Worm (Caenorhabditis elegans): ENCODE measurements around the gene miro-1.

DNA sequence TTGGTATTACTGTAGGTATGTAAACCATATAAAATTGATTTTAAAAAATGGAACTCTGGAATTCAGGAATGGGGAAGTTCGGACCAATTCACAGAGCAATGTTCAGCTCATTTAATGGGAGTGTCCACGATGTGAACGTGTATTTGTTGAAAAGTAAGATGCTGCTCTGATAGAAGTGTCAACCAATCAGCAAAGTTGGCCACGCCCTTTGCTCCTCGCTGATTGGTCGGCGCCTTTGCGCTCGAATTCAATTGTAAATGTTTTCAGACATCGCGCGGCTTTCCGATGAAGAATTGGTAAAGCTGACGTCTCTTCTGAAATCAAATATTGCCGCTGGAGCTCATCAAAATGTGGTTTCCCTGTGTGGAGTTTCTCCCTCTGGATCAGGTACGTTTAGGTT is 32.5 kb downstream of the miro-1 start:
- TF ChIP-seq him-1 (tag; optimal IDR thresholded peaks at IDR 0.05) (no peak), W03F9.2 (tag; optimal IDR thresholded peaks at IDR 0.05) (no peak), dao-5 (tag; optimal IDR thresholded peaks at IDR 0.05) (no peak)
